Worm (Caenorhabditis elegans): ENCODE measurements around the gene rbg-3.
A peak's percentile ranks its signal among the peaks of the same experiment; 100 is the strongest.
"Not testable (repeated sequence)": the region's sequence is repeated elsewhere in the genome, so short reads cannot be mapped to it uniquely, and the experiment has no call there.

Gene rbg-3

ce11 chrIII:4735443-4735842, 18.8 kb upstream of the rbg-3 start, which contains the start of gene F17C8.7:
F17C8.7 (plus strand) TSS chrIII:4735743.
- no peak for TF ChIP-seq nhr-71 (tag; optimal IDR thresholded peaks at IDR 0.05)
- no peak for TF ChIP-seq nhr-19 (GFP tag; conservative IDR thresholded peaks at IDR 0.05)
- TF ChIP-seq hpl-2 (GFP tag; optimal IDR thresholded peaks at IDR 0.05), result no peak
- TF ChIP-seq hlh-4 (tag; optimal IDR thresholded peaks at IDR 0.05), result no peak
- TF ChIP-seq elt-2 (tag; optimal IDR thresholded peaks at IDR 0.05), result no peak
- no peak for TF ChIP-seq jun-1 (tag; optimal IDR thresholded peaks at IDR 0.05)
- TF ChIP-seq unc-98 (GFP tag; IDR thresholded peaks at IDR 0.05), result no peak
- TF ChIP-seq efl-3 (GFP tag; optimal IDR thresholded peaks at IDR 0.05), result no peak
- TF ChIP-seq pqm-1 (tag; optimal IDR thresholded peaks at IDR 0.05), result no peak
- no peak for TF ChIP-seq rnt-1 (tag; optimal IDR thresholded peaks at IDR 0.05)
- no peak for TF ChIP-seq nhr-90 (tag; optimal IDR thresholded peaks at IDR 0.05; ENCODE audit: poor library complexity)

ce11 chrIII:4739975-4740374, 14.2 kb upstream of the rbg-3 start, which contains the start of gene ras-2:
ras-2 (minus strand) TSS chrIII:4740075.
- TF ChIP-seq aly-2 (tag; optimal IDR thresholded peaks at IDR 0.05) (no peak), zip-4 (GFP tag; optimal IDR thresholded peaks at IDR 0.05) (no peak), nhr-28 (tag; optimal IDR thresholded peaks at IDR 0.05) (no peak), alr-1 (tag; optimal IDR thresholded peaks at IDR 0.05; ENCODE audit: borderline replicate concordance) (no peak), egl-13 (tag; optimal IDR thresholded peaks at IDR 0.05) (no peak), nhr-76 (tag; optimal IDR thresholded peaks at IDR 0.05) (no peak), lir-3 (tag; optimal IDR thresholded peaks at IDR 0.05; ENCODE audit: poor library complexity) (no peak), rnt-1 (tag; optimal IDR thresholded peaks at IDR 0.05) (no peak), ceh-88 (GFP tag; IDR thresholded peaks at IDR 0.05) (no peak), nhr-85 (tag) (no peak), ceh-8 (GFP tag; optimal IDR thresholded peaks at IDR 0.05) (no peak)

- TF ChIP-seq lin-35 (GFP tag; optimal IDR thresholded peaks at IDR 0.05), result peak in 1 of 2 experiments; percentile 28
- peak; percentile 1 for TF ChIP-seq C16A3.4 (tag; optimal IDR thresholded peaks at IDR 0.05)
- no peak for TF ChIP-seq ceh-82 (tag; optimal IDR thresholded peaks at IDR 0.05)
- TF ChIP-seq lsy-2 (tag; optimal IDR thresholded peaks at IDR 0.05), result peak in 1 of 2 experiments; percentile 31
- peak; percentile 23 for TF ChIP-seq rnt-1 (tag; optimal IDR thresholded peaks at IDR 0.05)
- peak; percentile 69 for TF ChIP-seq lin-14 (GFP tag; optimal IDR thresholded peaks at IDR 0.05)
- TF ChIP-seq dpl-1 (GFP tag; optimal IDR thresholded peaks at IDR 0.05), result peak in 1 of 3 experiments; percentile 7
- peak; percentile 42 for TF ChIP-seq snu-23 (GFP tag; optimal IDR thresholded peaks at IDR 0.05)
- peak in 3 of 6 experiments; percentile 12 to 82 (median 23) for TF ChIP-seq elt-3 (tag; optimal IDR thresholded peaks at IDR 0.05)
- peak in 1 of 2 experiments; percentile 4 for TF ChIP-seq mdl-1 (tag; optimal IDR thresholded peaks at IDR 0.05)
- TF ChIP-seq efl-1 (optimal IDR thresholded peaks at IDR 0.05), result no peak
- peak in 1 of 2 experiments; percentile 87 for TF ChIP-seq efl-1 (GFP tag; optimal IDR thresholded peaks at IDR 0.05 in 1 of 2)
- TF ChIP-seq fkh-10 (GFP tag; optimal IDR thresholded peaks at IDR 0.05), result no peak
- TF ChIP-seq zag-1 (tag; optimal IDR thresholded peaks at IDR 0.05), result no peak
- TF ChIP-seq blmp-1 (tag; optimal IDR thresholded peaks at IDR 0.05), result peak; percentile 67
- TF ChIP-seq nhr-71 (tag; optimal IDR thresholded peaks at IDR 0.05), result peak; percentile 3
These were observed 13.4 kb upstream of the rbg-3 start for ce11 chrIII:4740820-4741219.

ce11 chrIII:4742620-4743019, 11.6 kb upstream of the rbg-3 start, which contains the start of gene twk-6:
twk-6 (plus strand) TSS chrIII:4742920.
- not testable (repeated sequence) for TF ChIP-seq ceh-8 (GFP tag; optimal IDR thresholded peaks at IDR 0.05); nhr-77 (tag; optimal IDR thresholded peaks at IDR 0.05); ces-1 (GFP tag; optimal IDR thresholded peaks at IDR 0.05)

All from whole organism, L1 larva.